Worm (Caenorhabditis elegans): Measurements from ENCODE around the gene C50F7.3.

C50F7.3 gene

ce11 chrIV:7743539-7743938, 11.4 kb downstream of the C50F7.3 start, which contains the start of gene npr-35:
Gene npr-35, plus strand, starts transcription at chrIV:7743839.
- TF ChIP-seq nhr-12 (tag; optimal IDR thresholded peaks at IDR 0.05) (no peak), mab-5 (tag; optimal IDR thresholded peaks at IDR 0.05) (no peak), nhr-237 (tag; optimal IDR thresholded peaks at IDR 0.05) (no peak)

- TF ChIP-seq lin-13 (tag; optimal IDR thresholded peaks at IDR 0.05) (no peak), bed-3 (GFP tag; optimal IDR thresholded peaks at IDR 0.05) (no peak), hlh-1 (tag; optimal IDR thresholded peaks at IDR 0.05) (no peak)
Measured at ce11 chrIV:7747838-7748237, 15.7 kb downstream of the C50F7.3 start, which contains the start of gene klo-1. Gene klo-1, minus strand, starts transcription at chrIV:7748225.

ce11 chrIV:7753108-7753507, 21.0 kb downstream of the C50F7.3 start, which contains the start of gene col-14:
Gene col-14, plus strand, starts transcription at chrIV:7753408.
- TF ChIP-seq zip-8 (tag; optimal IDR thresholded peaks at IDR 0.05) (no peak), lsy-2 (tag; optimal IDR thresholded peaks at IDR 0.05) (no peak), mls-2 (tag; optimal IDR thresholded peaks at IDR 0.05) (no peak), unc-39 (tag; optimal IDR thresholded peaks at IDR 0.05) (no peak), nhr-2 (tag; optimal IDR thresholded peaks at IDR 0.05) (no peak), bed-3 (GFP tag; optimal IDR thresholded peaks at IDR 0.05) (no peak), ham-2 (GFP tag; optimal IDR thresholded peaks at IDR 0.05) (no peak), blmp-1 (tag; optimal IDR thresholded peaks at IDR 0.05) (no peak), nhr-237 (tag; optimal IDR thresholded peaks at IDR 0.05) (no peak), tbx-8 (GFP tag; optimal IDR thresholded peaks at IDR 0.05) (no peak), ztf-11 (tag; optimal IDR thresholded peaks at IDR 0.05) (no peak)

ce11 chrIV:7754114-7754513, 22.0 kb downstream of the C50F7.3 start:
- TF ChIP-seq nhr-2 (tag; optimal IDR thresholded peaks at IDR 0.05) = no peak
- TF ChIP-seq snpc-4 (tag; optimal IDR thresholded peaks at IDR 0.05) = no peak
- no peak for TF ChIP-seq flh-1 (GFP tag; optimal IDR thresholded peaks at IDR 0.05)
- TF ChIP-seq ceh-43 (GFP tag; optimal IDR thresholded peaks at IDR 0.05) = no peak
- no peak for TF ChIP-seq zip-8 (tag; optimal IDR thresholded peaks at IDR 0.05)
- no peak for TF ChIP-seq ceh-39 (tag; optimal IDR thresholded peaks at IDR 0.05)
- TF ChIP-seq unc-39 (tag; optimal IDR thresholded peaks at IDR 0.05) = no peak
- no peak for TF ChIP-seq hlh-1 (tag; optimal IDR thresholded peaks at IDR 0.05)
- TF ChIP-seq unc-62 (GFP tag; optimal IDR thresholded peaks at IDR 0.05) = no peak
- no peak for TF ChIP-seq mls-2 (tag; optimal IDR thresholded peaks at IDR 0.05)
- TF ChIP-seq tbx-8 (GFP tag; optimal IDR thresholded peaks at IDR 0.05) = no peak
- no peak for TF ChIP-seq unc-120 (tag; optimal IDR thresholded peaks at IDR 0.05; ENCODE audit: poor library complexity, severe bottlenecking)
- no peak for TF ChIP-seq pha-4 (tag; optimal IDR thresholded peaks at IDR 0.05)
- no peak for TF ChIP-seq lsy-2 (tag; optimal IDR thresholded peaks at IDR 0.05)
- TF ChIP-seq mab-5 (tag; optimal IDR thresholded peaks at IDR 0.05) = no peak
- no peak for TF ChIP-seq blmp-1 (tag; optimal IDR thresholded peaks at IDR 0.05)
- no peak for TF ChIP-seq nhr-76 (tag; optimal IDR thresholded peaks at IDR 0.05)
- TF ChIP-seq elt-1 (tag; optimal IDR thresholded peaks at IDR 0.05; ENCODE audit: borderline replicate concordance, insufficient read depth) = no peak

- TF ChIP-seq nhr-76 (tag; optimal IDR thresholded peaks at IDR 0.05) (no peak), unc-39 (tag; optimal IDR thresholded peaks at IDR 0.05) (no peak), zip-8 (tag; optimal IDR thresholded peaks at IDR 0.05) (peak; percentile 57)
Measured at ce11 chrIV:7757245-7757644, 25.1 kb downstream of the C50F7.3 start, which contains the start of gene C46A5.4. Gene C46A5.4, minus strand, starts transcription at chrIV:7757345.

- TF ChIP-seq ham-2 (GFP tag; optimal IDR thresholded peaks at IDR 0.05) (no peak), mep-1 (tag; optimal IDR thresholded peaks at IDR 0.05) (no peak), unc-62 (GFP tag; optimal IDR thresholded peaks at IDR 0.05) (no peak), mls-2 (tag; optimal IDR thresholded peaks at IDR 0.05) (no peak)
Measured at ce11 chrIV:7759527-7759926, 27.4 kb downstream of the C50F7.3 start, which contains the start of gene dsb-3. Gene dsb-3, minus strand, starts transcription at chrIV:7759627.

ce11 chrIV:7760117-7760516, 28.0 kb downstream of the C50F7.3 start, which contains the start of gene del-7:
Gene del-7, plus strand, starts transcription at chrIV:7760417.
- no peak for TF ChIP-seq pha-4 (tag; optimal IDR thresholded peaks at IDR 0.05)
- TF ChIP-seq mab-5 (tag; optimal IDR thresholded peaks at IDR 0.05) = no peak
- TF ChIP-seq ceh-43 (GFP tag; optimal IDR thresholded peaks at IDR 0.05) = no peak
- no peak for TF ChIP-seq ces-1 (GFP tag; optimal IDR thresholded peaks at IDR 0.05)
- TF ChIP-seq elt-3 (tag; optimal IDR thresholded peaks at IDR 0.05) = no peak

Data from whole organism, mixed stage, embryonic.